Worm (Caenorhabditis elegans) whole organism, late embryonic: ENCODE measurements around the gene rcq-5.

Experiments used
- C08G9.2 ChIP-seq: sonication (generic microtip); optimal IDR thresholded peaks from 2 replicates; lab custom pipeline; 2016; ENCODE audit warnings: mild to moderate bottlenecking, missing genetic modification characterization, moderate library complexity, missing compliant biosample characterization
- K09A11.1 ChIP-seq: sonication (generic microtip); optimal IDR thresholded peaks from 2 replicates; lab custom pipeline; 2017; ENCODE audit warnings: antibody characterized with exemption, mild to moderate bottlenecking, missing genetic modification characterization, missing compliant biosample characterization; ENCODE audit not compliant: insufficient read depth
- ceh-45 ChIP-seq: fragments of 200-800 bp; sonication (Bioruptor generic); IDR thresholded peaks from 2 replicates; pipeline ENCODE4 v1.3.6; 2022; ENCODE audit warnings: missing genetic modification reagents, missing genetic modification characterization, missing compliant biosample characterization
- che-1 ChIP-seq: sonication (generic microtip); optimal IDR thresholded peaks from 2 replicates; lab custom pipeline; 2016; ENCODE audit warnings: mild to moderate bottlenecking, missing genetic modification characterization, missing compliant biosample characterization
- elt-2 ChIP-seq: sonication (generic microtip); optimal IDR thresholded peaks from 2 replicates; lab custom pipeline; 2016; ENCODE audit warnings: missing genetic modification reagents, missing genetic modification characterization, missing compliant biosample characterization
- eyg-1 ChIP-seq: sonication (generic microtip); optimal IDR thresholded peaks from 2 replicates; lab custom pipeline; 2016; ENCODE audit warnings: missing genotype, missing genetic modification characterization, missing compliant biosample characterization
- unc-3 ChIP-seq, 2 experiments: fragments of 200-800 bp in 1 of 2; sonication (Bioruptor generic) in 1 of 2; sonication (generic microtip) in 1 of 2; conservative IDR thresholded peaks in 1 of 2; optimal IDR thresholded peaks in 1 of 2; 2 replicates each; pipeline versions ENCODE4 v1.3.6 to Lab custom; 2016 to 2022; ENCODE audit warnings: missing compliant biosample characterization in 2 of 2, missing genetic modification characterization in 2 of 2, missing genetic modification reagents in 1 of 2
- unc-86 ChIP-seq: sonication (generic microtip); optimal IDR thresholded peaks from 2 replicates; lab custom pipeline; 2016; ENCODE audit warnings: missing genetic modification characterization, missing compliant biosample characterization

- no peak for TF ChIP-seq che-1
- TF ChIP-seq unc-86 (tag; lab: Kevin White, UChicago) = no peak
- TF ChIP-seq C08G9.2 (tag; lab: Kevin White, UChicago) = no peak
- no peak for TF ChIP-seq unc-3 (GFP tag; conservative IDR thresholded peaks at IDR 0.05; lab: Robert Waterston, UW)
- TF ChIP-seq unc-3 (tag; optimal IDR thresholded peaks at IDR 0.05; lab: Kevin White, UChicago) = no peak
- TF ChIP-seq K09A11.1 (tag; lab: Kevin White, UChicago) = no peak
- no peak for TF ChIP-seq ceh-45 (GFP tag; lab: Robert Waterston, UW)
- TF ChIP-seq eyg-1 (tag; lab: Kevin White, UChicago) = no peak
- no peak for TF ChIP-seq elt-2 (tag; lab: Kevin White, UChicago)
These were observed 40.2 kb downstream of the rcq-5 start, which contains the start of gene tbb-2 for ce11 chrIII:4017527-4017926.
